Worm (Caenorhabditis elegans): ENCODE measurements around the gene T26E4.3.

DNA sequence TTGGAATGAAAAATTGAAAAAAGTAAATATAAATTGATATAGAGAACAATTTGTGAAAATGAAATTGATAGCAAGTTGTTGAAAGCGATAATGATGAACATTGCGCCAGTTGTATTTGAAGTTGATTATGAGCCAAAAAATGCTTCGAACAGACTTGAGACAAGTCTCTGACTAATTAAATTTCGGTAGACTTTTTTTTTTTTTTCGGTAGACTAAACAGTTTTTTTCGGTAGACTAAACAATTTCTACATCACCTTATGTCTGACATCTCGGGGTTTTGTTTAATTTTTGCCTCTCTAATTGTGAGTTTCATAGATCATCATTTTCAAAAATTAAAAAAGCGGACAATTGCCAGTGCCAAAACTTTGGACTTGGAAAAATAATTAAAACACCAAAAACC, 51.0 kb downstream of the T26E4.3 start, which contains the start of gene srbc-54:
- TF ChIP-seq him-1 (tag; optimal IDR thresholded peaks at IDR 0.05) (no peak), dao-5 (tag; optimal IDR thresholded peaks at IDR 0.05) (no peak), W03F9.2 (tag; optimal IDR thresholded peaks at IDR 0.05) (no peak)

Data from whole organism, L4/young adult.